Fruit fly (Drosophila melanogaster) whole organism, embryonic: ENCODE results near the gene CG43401.

ENCODE experiments used
- Aef1 ChIP-seq: fragments of 200-800 bp; sonication (Bioruptor generic); IDR thresholded peaks from 3 replicates; pipeline ENCODE4 v1.3.6; 2022; ENCODE audit warnings: missing biosample characterization, missing genetic modification characterization
- Blimp-1 ChIP-seq: fragments of 200-800 bp; sonication (Bioruptor generic); optimal IDR thresholded peaks from 3 replicates; lab custom pipeline; 2018; ENCODE audit warnings: missing biosample characterization, missing genetic modification characterization, mild to moderate bottlenecking, moderate library complexity, missing genetic modification reagents
- CG10979 ChIP-seq: fragments of 200-800 bp; sonication (Bioruptor generic); optimal IDR thresholded peaks from 2 replicates; lab custom pipeline; 2018; ENCODE audit warnings: missing biosample characterization, mild to moderate bottlenecking, missing genetic modification characterization, moderate library complexity
- CG11504 ChIP-seq: fragments of 200-800 bp; sonication (Bioruptor generic); optimal IDR thresholded peaks from 3 replicates; lab custom pipeline; 2019; ENCODE audit warnings: missing biosample characterization, mild to moderate bottlenecking, missing genetic modification characterization, moderate library complexity
- CG12155 ChIP-seq: fragments of 200-800 bp; sonication (Bioruptor generic); optimal IDR thresholded peaks from 3 replicates; lab custom pipeline; 2016; ENCODE audit warnings: missing biosample characterization, missing genetic modification characterization
- CG12219 ChIP-seq: fragments of 200-800 bp; sonication (Bioruptor generic); optimal IDR thresholded peaks from 3 replicates; lab custom pipeline; 2018; ENCODE audit warnings: missing biosample characterization, mild to moderate bottlenecking, missing genetic modification characterization
- CG13296 ChIP-seq: fragments of 200-800 bp; sonication (Bioruptor generic); optimal IDR thresholded peaks from 3 replicates; lab custom pipeline; 2018; ENCODE audit warnings: missing biosample characterization, mild to moderate bottlenecking, missing genetic modification characterization
- CG14050 ChIP-seq: fragments of 200-800 bp; sonication (Bioruptor generic); IDR thresholded peaks from 3 replicates; pipeline ENCODE4 v1.3.6; 2022; ENCODE audit warnings: missing biosample characterization, missing genetic modification characterization
- CG14441 ChIP-seq: fragments of 200-800 bp; sonication (Bioruptor generic); IDR thresholded peaks from 2 replicates; pipeline ENCODE4 v1.3.6; 2022; ENCODE audit warnings: missing biosample characterization, missing genetic modification characterization
- CG15514 ChIP-seq: fragments of 200-800 bp; sonication (Bioruptor generic); optimal IDR thresholded peaks from 3 replicates; lab custom pipeline; 2017; ENCODE audit warnings: missing biosample characterization, missing genetic modification characterization, mild to moderate bottlenecking, moderate library complexity, missing genetic modification reagents
- CG15601 ChIP-seq: fragments of 200-800 bp; sonication (Bioruptor generic); optimal IDR thresholded peaks from 3 replicates; lab custom pipeline; 2019; ENCODE audit warnings: missing biosample characterization, mild to moderate bottlenecking, missing genetic modification characterization, moderate library complexity
- CG16813 ChIP-seq: fragments of 200-800 bp; sonication (Bioruptor generic); IDR thresholded peaks from 3 replicates; pipeline ENCODE4 v1.3.6; 2022; ENCODE audit warnings: missing biosample characterization, missing genetic modification characterization; ENCODE audit not compliant: partially characterized antibody
- CG17568 ChIP-seq: fragments of 200-800 bp; sonication (Bioruptor generic); optimal IDR thresholded peaks from 2 replicates; lab custom pipeline; 2018; ENCODE audit warnings: missing biosample characterization, mild to moderate bottlenecking, missing genetic modification characterization, moderate library complexity
- CG1792 ChIP-seq: fragments of 200-800 bp; sonication (Bioruptor generic); optimal IDR thresholded peaks from 2 replicates; lab custom pipeline; 2016; ENCODE audit warnings: missing biosample characterization, missing genetic modification characterization
- CG18599 ChIP-seq: fragments of 200-800 bp; sonication (Bioruptor generic); optimal IDR thresholded peaks from 3 replicates; lab custom pipeline; 2017; ENCODE audit warnings: missing biosample characterization, missing genetic modification characterization, mild to moderate bottlenecking, moderate library complexity, missing genetic modification reagents
- CG18764 ChIP-seq: fragments of 200-800 bp; sonication (Bioruptor generic); optimal IDR thresholded peaks from 3 replicates; lab custom pipeline; 2016; ENCODE audit warnings: missing biosample characterization, missing genetic modification characterization
- CG2889 ChIP-seq: fragments of 200-800 bp; sonication (Bioruptor generic); IDR thresholded peaks from 3 replicates; pipeline ENCODE4 v1.3.6; 2022; ENCODE audit warnings: missing biosample characterization, missing genetic modification characterization
- CG3065 ChIP-seq: fragments of 200-800 bp; sonication (Bioruptor generic); optimal IDR thresholded peaks from 2 replicates; lab custom pipeline; 2016; ENCODE audit warnings: missing biosample characterization, missing genetic modification characterization
- CG3847 ChIP-seq: fragments of 200-800 bp; sonication (Bioruptor generic); IDR thresholded peaks from 2 replicates; pipeline ENCODE4 v1.3.6; 2022; ENCODE audit warnings: missing biosample characterization, missing genetic modification characterization
- CG4360 ChIP-seq: fragments of 200-800 bp; sonication (Bioruptor generic); IDR thresholded peaks from 2 replicates; pipeline ENCODE4 v1.3.6; 2022; ENCODE audit warnings: missing biosample characterization, missing genetic modification characterization
- CG4424 ChIP-seq: fragments of 200-800 bp; sonication (Bioruptor generic); optimal IDR thresholded peaks from 3 replicates; lab custom pipeline; 2016; ENCODE audit warnings: missing biosample characterization, missing genetic modification characterization
- CG6765 ChIP-seq: fragments of 200-800 bp; sonication (Bioruptor generic); optimal IDR thresholded peaks from 3 replicates; lab custom pipeline; 2017; ENCODE audit warnings: missing biosample characterization, mild to moderate bottlenecking, missing genetic modification characterization
- CG7928 ChIP-seq: fragments of 200-800 bp; sonication (Bioruptor generic); optimal IDR thresholded peaks from 2 replicates; lab custom pipeline; 2017; ENCODE audit warnings: missing biosample characterization, mild to moderate bottlenecking, missing genetic modification characterization
- CG8924 ChIP-seq: fragments of 200-800 bp; optimal IDR thresholded peaks from 3 replicates; lab custom pipeline; 2019; ENCODE audit warnings: missing biosample characterization, mild to moderate bottlenecking, missing genetic modification characterization, moderate library complexity
- CG9215 ChIP-seq: fragments of 200-800 bp; sonication (Bioruptor generic); IDR thresholded peaks from 2 replicates; pipeline ENCODE4 v1.3.6; 2022; ENCODE audit warnings: missing biosample characterization, missing genetic modification characterization
- CG9797 ChIP-seq: fragments of 200-800 bp; sonication (Bioruptor generic); optimal IDR thresholded peaks from 3 replicates; lab custom pipeline; 2018; ENCODE audit warnings: missing biosample characterization, mild to moderate bottlenecking, missing genetic modification characterization
- E2f2 ChIP-seq: fragments of 200-800 bp; sonication (Bioruptor generic); IDR thresholded peaks from 2 replicates; pipeline ENCODE4 v1.3.6; 2022; ENCODE audit warnings: missing biosample characterization, missing genetic modification characterization
- Fer1 ChIP-seq: fragments of 200-800 bp; sonication (Bioruptor generic); optimal IDR thresholded peaks from 2 replicates; lab custom pipeline; 2017; ENCODE audit warnings: missing biosample characterization, mild to moderate bottlenecking, missing genetic modification characterization
- Fer3 ChIP-seq: fragments of 200-800 bp; sonication (Bioruptor generic); optimal IDR thresholded peaks from 2 replicates; lab custom pipeline; 2018; ENCODE audit warnings: missing biosample characterization, mild to moderate bottlenecking, missing genetic modification characterization, moderate library complexity
- H15 ChIP-seq: fragments of 200-800 bp; sonication (Bioruptor generic); IDR thresholded peaks from 3 replicates; pipeline ENCODE4 v1.3.6; 2022; ENCODE audit warnings: missing biosample characterization, missing genetic modification characterization
- HmgD ChIP-seq: fragments of 200-800 bp; sonication (Bioruptor generic); optimal IDR thresholded peaks from 3 replicates; lab custom pipeline; 2016; ENCODE audit warnings: missing biosample characterization, missing genetic modification characterization
- Lhr ChIP-seq: fragments of 200-800 bp; sonication (Bioruptor generic); optimal IDR thresholded peaks from 3 replicates; lab custom pipeline; 2017; ENCODE audit warnings: mild to moderate bottlenecking, missing biosample characterization, missing genetic modification reagents, missing genetic modification characterization
- Med ChIP-seq: fragments of 200-800 bp; sonication (Bioruptor generic); peaks from one replicate; lab custom pipeline; 2016; ENCODE audit warnings: missing biosample characterization, missing genetic modification characterization, mild to moderate bottlenecking, inconsistent platforms, moderate library complexity
- NC2β ChIP-seq: fragments of 200-800 bp; sonication (Bioruptor generic); optimal IDR thresholded peaks from 2 replicates; lab custom pipeline; 2016; ENCODE audit warnings: missing biosample characterization, missing genetic modification characterization
- Ptx1 ChIP-seq: fragments of 200-800 bp; sonication (Bioruptor generic); IDR thresholded peaks from 2 replicates; pipeline ENCODE4 v1.3.6; 2022; ENCODE audit warnings: missing biosample characterization, missing genetic modification characterization
- al ChIP-seq: fragments of 200-800 bp; sonication (Bioruptor generic); IDR thresholded peaks from 2 replicates; pipeline ENCODE4 v1.3.6; 2022; ENCODE audit warnings: missing biosample characterization, missing genetic modification characterization
- br ChIP-seq: fragments of >200 bp; optimal IDR thresholded peaks from 2 replicates; lab custom pipeline; 2017
- dimm ChIP-seq: fragments of 200-800 bp; sonication (Bioruptor generic); IDR thresholded peaks from 2 replicates; pipeline ENCODE4 v1.3.6; 2022; ENCODE audit warnings: missing biosample characterization, missing genetic modification characterization
- dmrt11E ChIP-seq: fragments of 200-800 bp; sonication (Bioruptor generic); optimal IDR thresholded peaks from 3 replicates; lab custom pipeline; 2018; ENCODE audit warnings: missing biosample characterization, mild to moderate bottlenecking, missing genetic modification characterization, moderate library complexity
- dmrt99B ChIP-seq: fragments of 200-800 bp; sonication (Bioruptor generic); optimal IDR thresholded peaks from 2 replicates; lab custom pipeline; 2018; ENCODE audit warnings: missing biosample characterization, mild to moderate bottlenecking, missing genetic modification characterization, moderate library complexity
- grn ChIP-seq: fragments of 200-800 bp; sonication (Bioruptor generic); optimal IDR thresholded peaks from 3 replicates; lab custom pipeline; 2017; ENCODE audit warnings: missing biosample characterization, missing genetic modification characterization
- hkb ChIP-seq, 2 experiments: fragments of 200-800 bp in 1 of 2; fragments of >200 bp in 1 of 2; sonication (Bioruptor generic) in 1 of 2; IDR thresholded peaks in 1 of 2; optimal IDR thresholded peaks in 1 of 2; 2 replicates each; pipeline versions ENCODE4 v1.3.6 to Lab custom; 2017 to 2022; ENCODE audit warnings: missing biosample characterization in 1 of 2, missing genetic modification characterization in 1 of 2
- ken ChIP-seq: fragments of 200-800 bp; sonication (Bioruptor generic); IDR thresholded peaks from 3 replicates; pipeline ENCODE4 v1.3.6; 2022; ENCODE audit warnings: missing biosample characterization, missing genetic modification characterization
- lilli ChIP-seq: fragments of 200-800 bp; sonication (Bioruptor generic); optimal IDR thresholded peaks from 3 replicates; lab custom pipeline; 2016; ENCODE audit warnings: missing biosample characterization, missing genetic modification characterization
- lmd ChIP-seq: fragments of 200-800 bp; sonication (Bioruptor generic); IDR thresholded peaks from 2 replicates; pipeline ENCODE4 v1.3.6; 2022; ENCODE audit warnings: missing biosample characterization, missing genetic modification characterization
- lola ChIP-seq, 3 experiments: fragments of >200 bp in 2 of 3; fragments of 200-800 bp in 1 of 3; sonication (Bioruptor generic) in 1 of 3; optimal IDR thresholded peaks; 2 replicates each; lab custom pipeline; 2017 to 2019; ENCODE audit warnings: missing biosample characterization in 3 of 3, missing genetic modification characterization in 3 of 3, mild to moderate bottlenecking in 1 of 3, moderate library complexity in 1 of 3
- onecut ChIP-seq: fragments of 200-800 bp; sonication (Bioruptor generic); IDR thresholded peaks from 2 replicates; pipeline ENCODE4 v1.3.6; 2022; ENCODE audit warnings: missing biosample characterization, missing genetic modification characterization
- phol ChIP-seq: fragments of 200-800 bp; sonication (Bioruptor generic); optimal IDR thresholded peaks from 3 replicates; lab custom pipeline; 2018; ENCODE audit warnings: missing biosample characterization, mild to moderate bottlenecking, missing genetic modification characterization, moderate library complexity
- ranshi ChIP-seq: fragments of 200-800 bp; sonication (Bioruptor generic); IDR thresholded peaks from 2 replicates; pipeline ENCODE4 v1.3.6; 2022; ENCODE audit warnings: missing biosample characterization, missing genetic modification characterization
- repo ChIP-seq: fragments of 200-800 bp; sonication (Bioruptor generic); optimal IDR thresholded peaks from 2 replicates; lab custom pipeline; 2016; ENCODE audit warnings: missing biosample characterization, missing genetic modification characterization

Gene CG43401

dm6 chr2L:1428290-1428689 is at the start of gene CG43401 (continued):
- TF ChIP-seq Lhr (GFP tag; lab: Kevin White, UChicago) (no peak), CG8924 (peak; percentile 62), ken (GFP tag; lab: Robert Waterston, UW) (peak; percentile 43; the same call in 1 of the 3 replicates), CG18599 (GFP tag; lab: Kevin White, UChicago) (peak; percentile 39), Fer1 (peak; percentile 32), CG7928 (GFP tag; lab: Kevin White, UChicago) (no peak), CG18764 (GFP tag; lab: Kevin White, UChicago) (peak; percentile 30), dmrt11E (tag; lab: Kevin White, UChicago) (peak; percentile 26), H15 (GFP tag; lab: Robert Waterston, UW) (peak; percentile 69; the same call in 2 of the 3 replicates), CG2889 (GFP tag; lab: Robert Waterston, UW) (no peak), lilli (peak; percentile 23), CG16813 (GFP tag; lab: Robert Waterston, UW) (no peak), CG4360 (GFP tag; lab: Robert Waterston, UW) (no peak), CG15601 (tag; lab: Kevin White, UChicago) (no peak), CG17568 (GFP tag; lab: Kevin White, UChicago) (no peak), NC2β (GFP tag; lab: Kevin White, UChicago) (no peak), CG11504 (tag; lab: Kevin White, UChicago) (peak; percentile 59), br (no peak), CG9797 (GFP tag; lab: Kevin White, UChicago) (no peak), CG3847 (peak; percentile 35; the same call in 1 of the 2 replicates), repo (GFP tag; lab: Kevin White, UChicago) (no peak), CG12155 (peak; percentile 44), CG4424 (peak; percentile 45), Aef1 (GFP tag; lab: Robert Waterston, UW) (peak; percentile 50; the same call in 2 of the 3 replicates), CG6765 (no peak), CG15514 (GFP tag; lab: Kevin White, UChicago) (peak; percentile 9), CG10979 (peak; percentile 64), lola (GFP tag; optimal IDR thresholded peaks at IDR 0.05; lab: Kevin White, UChicago) (peak in 1 of 3 experiments; percentile 38), ranshi (GFP tag; lab: Robert Waterston, UW) (peak; percentile 67; the same call in 1 of the 2 replicates), lmd (peak; percentile 54), CG12219 (GFP tag; lab: Kevin White, UChicago) (peak; percentile 6), dmrt99B (tag; lab: Kevin White, UChicago) (peak; percentile 74), E2f2 (GFP tag; lab: Robert Waterston, UW) (no peak; the same call in 1 of the 2 replicates), CG9215 (GFP tag; lab: Robert Waterston, UW) (peak; percentile 29; the same call in 1 of the 2 replicates), grn (GFP tag; lab: Kevin White, UChicago) (no peak), CG14050 (GFP tag; lab: Robert Waterston, UW) (peak; percentile 58; the same call in 2 of the 3 replicates), CG13296 (GFP tag; lab: Kevin White, UChicago) (no peak), hkb (optimal IDR thresholded peaks at IDR 0.05; lab: Kevin White, UChicago) (no peak), hkb (GFP tag; IDR thresholded peaks at IDR 0.05; lab: Robert Waterston, UW) (peak; percentile 78), Med (GFP tag; lab: Kevin White, UChicago) (peak; percentile 73), CG3065 (GFP tag; lab: Kevin White, UChicago) (no peak), al (GFP tag; lab: Robert Waterston, UW) (0 out of 2 replicates have a peak, but pooled peaks have one; percentile 23), Ptx1 (GFP tag; lab: Robert Waterston, UW) (peak; percentile 81), onecut (GFP tag; lab: Robert Waterston, UW) (0 out of 2 replicates have a peak, but pooled peaks have one; percentile 15), phol (tag; lab: Kevin White, UChicago) (peak; percentile 53), Fer3 (peak; percentile 10), Blimp-1 (peak; percentile 58), CG14441 (peak; percentile 60), dimm (GFP tag; lab: Robert Waterston, UW) (0 out of 2 replicates have a peak, but pooled peaks have one; percentile 7), CG1792 (no peak), HmgD (GFP tag; lab: Kevin White, UChicago) (no peak)
